Fruit fly (Drosophila melanogaster): ENCODE results near the gene Sms.

Gene Sms

dm6 chr3L:12287370-12287769, 10.3 kb upstream of the Sms start (continued):
- no peak for TF ChIP-seq Fer2 (tag; optimal IDR thresholded peaks at IDR 0.05)
- no peak for TF ChIP-seq CG17568 (GFP tag; optimal IDR thresholded peaks at IDR 0.05)
- no peak for TF ChIP-seq pan (optimal IDR thresholded peaks at IDR 0.05)
- peak in 1 of 2 experiments; percentile 31 for TF ChIP-seq pan (GFP tag; optimal IDR thresholded peaks at IDR 0.05 in 1 of 2, IDR thresholded peaks at IDR 0.05 in 1 of 2)
- no peak for TF ChIP-seq oc (tag; optimal IDR thresholded peaks at IDR 0.05)
- TF ChIP-seq CG10959 (GFP tag; IDR thresholded peaks at IDR 0.05), result 0 out of 2 replicates have a peak, but pooled peaks have one; percentile 27
- no peak for TF ChIP-seq Nf-YA (GFP tag; IDR thresholded peaks at IDR 0.05)
- no peak for TF ChIP-seq H15 (GFP tag; IDR thresholded peaks at IDR 0.05)
- TF ChIP-seq CG8765 (GFP tag; IDR thresholded peaks at IDR 0.05), result 0 out of 2 replicates have a peak, but pooled peaks have one; percentile 11
- peak; percentile 28; the same call in 1 of the 2 replicates for TF ChIP-seq Xrp1 (GFP tag; IDR thresholded peaks at IDR 0.05)
- peak; percentile 28 for TF ChIP-seq Med (GFP tag)
- 0 out of 2 replicates have a peak, but pooled peaks have one; percentile 11 for TF ChIP-seq sisA (GFP tag; IDR thresholded peaks at IDR 0.05)
- no peak for TF ChIP-seq lov (optimal IDR thresholded peaks at IDR 0.05)
- no peak for TF ChIP-seq lov (GFP tag; IDR thresholded peaks at IDR 0.05)
- TF ChIP-seq CG3163 (GFP tag; optimal IDR thresholded peaks at IDR 0.05), result no peak
- TF ChIP-seq CG4820 (GFP tag; optimal IDR thresholded peaks at IDR 0.05), result no peak
- no peak for TF ChIP-seq CG2199 (GFP tag; IDR thresholded peaks at IDR 0.05)
- no peak for TF ChIP-seq Ada2b (GFP tag; IDR thresholded peaks at IDR 0.05)
- no peak for TF ChIP-seq D19B (GFP tag; optimal IDR thresholded peaks at IDR 0.05)
- no peak for TF ChIP-seq br (optimal IDR thresholded peaks at IDR 0.05)
- TF ChIP-seq CkIIα-i1 (GFP tag; IDR thresholded peaks at IDR 0.05), result no peak
- TF ChIP-seq phol (tag; optimal IDR thresholded peaks at IDR 0.05), result peak; percentile 8
- TF ChIP-seq CG6654 (GFP tag; optimal IDR thresholded peaks at IDR 0.05), result no peak
- TF ChIP-seq ttk (GFP tag; IDR thresholded peaks at IDR 0.05), result 0 out of 2 replicates have a peak, but pooled peaks have one; percentile 12
- no peak for TF ChIP-seq E2f1 (GFP tag; IDR thresholded peaks at IDR 0.05)
- no peak for TF ChIP-seq Sin3A (optimal IDR thresholded peaks at IDR 0.05)
- TF ChIP-seq zfh1 (GFP tag; IDR thresholded peaks at IDR 0.05), result peak; percentile 43; the same call in 1 of the 3 replicates
- TF ChIP-seq CG9437 (GFP tag; optimal IDR thresholded peaks at IDR 0.05), result no peak
- TF ChIP-seq Ets65A (GFP tag), result peak; percentile 80
- no peak for TF ChIP-seq CG10366 (GFP tag; IDR thresholded peaks at IDR 0.05)
- TF ChIP-seq HLH3B (GFP tag; IDR thresholded peaks at IDR 0.05), result 0 out of 2 replicates have a peak, but pooled peaks have one; percentile 6
- TF ChIP-seq CG13894 (tag; optimal IDR thresholded peaks at IDR 0.05), result no peak

dm6 chr3L:12277880-12278287, 833 bp upstream of the Sms start:
- TF ChIP-seq onecut (GFP tag; IDR thresholded peaks at IDR 0.05) (peak; percentile 87), sd (tag; optimal IDR thresholded peaks at IDR 0.05) (peak; percentile 49), Sin3A (optimal IDR thresholded peaks at IDR 0.05) (no peak), Pdp1 (GFP tag; optimal IDR thresholded peaks at IDR 0.05) (peak in 1 of 2 experiments; percentile 71), CG4360 (GFP tag; IDR thresholded peaks at IDR 0.05) (0 out of 2 replicates have a peak, but pooled peaks have one; percentile 2), Med (GFP tag) (peak; percentile 44), MESR4 (GFP tag; optimal IDR thresholded peaks at IDR 0.05) (peak; percentile 4), CG12769 (tag; optimal IDR thresholded peaks at IDR 0.05) (peak; percentile 90), seq (GFP tag; IDR thresholded peaks at IDR 0.05) (no peak), sr (GFP tag; IDR thresholded peaks at IDR 0.05) (peak; percentile 90)

dm6 chr3L:12276495-12276894, 556 bp downstream of the Sms start:
- TF ChIP-seq onecut (GFP tag; IDR thresholded peaks at IDR 0.05), result peak; percentile 83
- peak; percentile 36 for TF ChIP-seq cg (GFP tag; optimal IDR thresholded peaks at IDR 0.05)
- TF ChIP-seq CG16779 (GFP tag; IDR thresholded peaks at IDR 0.05), result no peak
- peak in 1 of 2 experiments; percentile 42 for TF ChIP-seq Pdp1 (GFP tag; optimal IDR thresholded peaks at IDR 0.05)
- TF ChIP-seq sr (GFP tag; IDR thresholded peaks at IDR 0.05), result peak; percentile 73; the same call in 2 of the 3 replicates

Measured in whole organism, embryonic.